Worm (Caenorhabditis elegans) whole organism, midembryonic: ENCODE results near the gene B0303.16.

Source experiments
- T22C8.4 ChIP-seq: fragments of 200-800 bp; sonication (Bioruptor generic); IDR thresholded peaks from 2 replicates; pipeline ENCODE4 v1.3.6; 2022; ENCODE audit warnings: missing genetic modification characterization, missing compliant biosample characterization
- cog-1 ChIP-seq: sonication (generic microtip); optimal IDR thresholded peaks from 2 replicates; lab custom pipeline; 2016; ENCODE audit warnings: missing genetic modification characterization, missing compliant biosample characterization
- flt-1 ChIP-seq: fragments of 200-800 bp; sonication (Bioruptor generic); IDR thresholded peaks from 2 replicates; pipeline ENCODE4 v1.3.6; 2022; ENCODE audit warnings: missing genetic modification characterization, missing compliant biosample characterization
- klf-2 ChIP-seq: fragments of 200-800 bp; sonication (Bioruptor generic); conservative IDR thresholded peaks from 2 replicates; pipeline ENCODE4 v1.3.6; 2022; ENCODE audit warnings: missing genetic modification reagents, missing genetic modification characterization, missing compliant biosample characterization
- ref-1 ChIP-seq: fragments of 200-800 bp; sonication (Bioruptor generic); conservative IDR thresholded peaks from 2 replicates; pipeline ENCODE4 v1.3.6; 2022; ENCODE audit warnings: missing genetic modification reagents, missing genetic modification characterization, missing compliant biosample characterization
- tab-1 ChIP-seq: fragments of 200-800 bp; sonication (Bioruptor generic); IDR thresholded peaks from 2 replicates; pipeline ENCODE4 v1.3.6; 2022; ENCODE audit warnings: missing genetic modification characterization, missing compliant biosample characterization
- ztf-23 ChIP-seq: fragments of 200-800 bp; sonication (Bioruptor generic); IDR thresholded peaks from 2 replicates; pipeline ENCODE4 v1.3.6; 2022; ENCODE audit warnings: missing genetic modification reagents, missing genetic modification characterization, missing compliant biosample characterization

DNA sequence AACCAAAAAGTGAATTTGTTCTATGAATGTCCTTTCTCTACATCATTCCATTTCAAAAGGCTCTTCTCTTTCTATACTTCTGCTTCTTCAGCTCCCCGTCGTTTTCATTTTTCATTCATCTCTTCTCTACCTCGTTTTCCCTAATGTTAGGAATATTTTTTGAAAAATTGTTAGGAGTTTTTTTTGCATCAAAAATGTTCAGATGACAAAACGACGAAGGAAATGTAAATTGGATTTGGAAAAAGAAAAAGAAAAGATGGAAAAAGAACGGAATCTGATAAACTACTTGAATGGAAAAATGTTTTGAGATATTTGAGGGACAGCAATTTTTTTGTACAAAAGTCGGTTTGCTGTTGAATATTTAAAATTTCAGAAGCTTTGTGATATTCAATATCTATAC lies 39.9 kb downstream of the B0303.16 start:
- no peak for TF ChIP-seq ref-1 (GFP tag; lab: Robert Waterston, UW)
- TF ChIP-seq ztf-23 (GFP tag; lab: Robert Waterston, UW), result no peak
- no peak for TF ChIP-seq cog-1
- no peak for TF ChIP-seq flt-1 (GFP tag; lab: Robert Waterston, UW)
- no peak for TF ChIP-seq T22C8.4 (GFP tag; lab: Robert Waterston, UW)
- no peak for TF ChIP-seq klf-2 (GFP tag; lab: Robert Waterston, UW)
- no peak for TF ChIP-seq tab-1 (GFP tag; lab: Robert Waterston, UW)
